Worm (Caenorhabditis elegans) whole organism, L1 larva: ENCODE data around the gene dmd-3.

ENCODE experiments used
- C16A3.4 ChIP-seq: fragments of 150-350 bp; optimal IDR thresholded peaks from 2 replicates; lab custom pipeline; 2014; ENCODE audit warnings: missing biosample characterization, missing genetic modification characterization
- C34B4.2 ChIP-seq: sonication (generic microtip); optimal IDR thresholded peaks from 2 replicates; lab custom pipeline; 2017; ENCODE audit warnings: mild to moderate bottlenecking, missing genetic modification characterization, missing compliant biosample characterization
- F16B12.6 ChIP-seq: fragments of 150-350 bp; optimal IDR thresholded peaks from 2 replicates; lab custom pipeline; 2014; ENCODE audit warnings: missing biosample characterization, missing genetic modification characterization
- aha-1 ChIP-seq: fragments of 150-350 bp; optimal IDR thresholded peaks from 2 replicates; lab custom pipeline; 2014; ENCODE audit warnings: missing biosample characterization, missing genetic modification characterization
- aly-2 ChIP-seq: fragments of 150-350 bp; optimal IDR thresholded peaks from 2 replicates; lab custom pipeline; 2014; ENCODE audit warnings: missing biosample characterization, missing genetic modification characterization
- ama-1 ChIP-seq: fragments of 150-350 bp; optimal IDR thresholded peaks from 2 replicates; lab custom pipeline; 2014
- ceh-63 ChIP-seq: fragments of 200-800 bp; sonication (Bioruptor generic); optimal IDR thresholded peaks from 2 replicates; lab custom pipeline; 2018; ENCODE audit warnings: mild to moderate bottlenecking, missing genetic modification characterization, missing compliant biosample characterization
- ceh-82 ChIP-seq, 3 experiments: fragments of 150-350 bp in 1 of 3; sonication (generic microtip) in 2 of 3; optimal IDR thresholded peaks; 2 replicates each; lab custom pipeline; 2014 to 2017; ENCODE audit warnings: missing biosample characterization in 3 of 3, missing genetic modification characterization in 3 of 3
- ceh-90 ChIP-seq: sonication (generic microtip); optimal IDR thresholded peaks from 2 replicates; lab custom pipeline; 2016; ENCODE audit warnings: missing genetic modification characterization, missing compliant biosample characterization
- dpl-1 ChIP-seq, 3 experiments: fragments of 150-350 bp in 2 of 3; sonication (generic microtip) in 1 of 3; optimal IDR thresholded peaks; 2 replicates each; lab custom pipeline; 2014 to 2017; ENCODE audit warnings: missing biosample characterization in 3 of 3, missing genetic modification characterization in 3 of 3, missing genetic modification reagents in 3 of 3
- dsc-1 ChIP-seq: sonication (generic microtip); optimal IDR thresholded peaks from 2 replicates; lab custom pipeline; 2016; ENCODE audit warnings: mild to moderate bottlenecking, missing genetic modification characterization, missing compliant biosample characterization
- efl-3 ChIP-seq: fragments of 200-800 bp; sonication (Bioruptor generic); optimal IDR thresholded peaks from 2 replicates; lab custom pipeline; 2018; ENCODE audit warnings: mild to moderate bottlenecking, missing genetic modification characterization, missing compliant biosample characterization
- egl-27 ChIP-seq, 2 experiments: fragments of 150-350 bp in 1 of 2; sonication (generic microtip); optimal IDR thresholded peaks; 3 replicates each; lab custom pipeline; 2017 to 2018; ENCODE audit warnings: missing biosample characterization in 2 of 2, missing genetic modification characterization in 2 of 2, missing genetic modification reagents in 2 of 2
- elt-3 ChIP-seq, 6 experiments: fragments of 150-350 bp in 1 of 6; sonication (generic microtip); optimal IDR thresholded peaks; 2 replicates each; lab custom pipeline; 2017 to 2018; ENCODE audit warnings: missing biosample characterization in 6 of 6, missing genetic modification characterization in 6 of 6, inconsistent platforms in 1 of 6
- ets-5 ChIP-seq: fragments of 200-800 bp; sonication (Bioruptor generic); IDR thresholded peaks from 2 replicates; pipeline ENCODE4 v1.3.6; 2022; ENCODE audit warnings: missing genetic modification characterization, missing compliant biosample characterization
- fkh-10 ChIP-seq: sonication (generic microtip); optimal IDR thresholded peaks from 2 replicates; lab custom pipeline; 2017; ENCODE audit warnings: missing biosample characterization, missing genetic modification reagents, missing genetic modification characterization
- fkh-4 ChIP-seq: sonication (generic microtip); optimal IDR thresholded peaks from 2 replicates; lab custom pipeline; 2016; ENCODE audit warnings: missing compliant biosample characterization, missing genetic modification characterization, borderline replicate concordance
- fos-1 ChIP-seq: fragments of 150-350 bp; optimal IDR thresholded peaks from 2 replicates; lab custom pipeline; 2014; ENCODE audit warnings: missing biosample characterization, missing genetic modification characterization
- grh-1 ChIP-seq: fragments of 200-800 bp; sonication (Bioruptor generic); IDR thresholded peaks from 2 replicates; pipeline ENCODE4 v1.3.6; 2022; ENCODE audit warnings: missing genetic modification reagents, missing genetic modification characterization, missing compliant biosample characterization
- hlh-17 ChIP-seq: fragments of 200-800 bp; sonication (Bioruptor generic); optimal IDR thresholded peaks from 2 replicates; lab custom pipeline; 2018; ENCODE audit warnings: missing genetic modification characterization, mild to moderate bottlenecking, missing compliant biosample characterization, moderate library complexity, borderline replicate concordance
- hlh-4 ChIP-seq: sonication (generic microtip); optimal IDR thresholded peaks from 2 replicates; lab custom pipeline; 2016; ENCODE audit warnings: mild to moderate bottlenecking, missing genetic modification characterization, missing compliant biosample characterization
- isw-1 ChIP-seq: fragments of 200-800 bp; sonication (Bioruptor generic); IDR thresholded peaks from 2 replicates; pipeline ENCODE4 v1.3.6; 2022; ENCODE audit warnings: missing genetic modification characterization, missing compliant biosample characterization
- jun-1 ChIP-seq: fragments of 150-350 bp; optimal IDR thresholded peaks from 2 replicates; lab custom pipeline; 2014; ENCODE audit warnings: missing biosample characterization, missing genetic modification reagents, missing genetic modification characterization
- lin-13 ChIP-seq: fragments of 150-350 bp; optimal IDR thresholded peaks from 2 replicates; lab custom pipeline; 2014; ENCODE audit warnings: missing biosample characterization, missing genetic modification reagents, missing genetic modification characterization
- lin-15B ChIP-seq: fragments of 150-350 bp; sonication (generic microtip); optimal IDR thresholded peaks from 3 replicates; lab custom pipeline; 2014; ENCODE audit warnings: missing biosample characterization, missing genetic modification characterization
- lin-35 ChIP-seq, 2 experiments: fragments of 150-350 bp; optimal IDR thresholded peaks; 2 replicates each; lab custom pipeline; 2014; ENCODE audit warnings: missing biosample characterization in 2 of 2, missing genetic modification characterization in 2 of 2, missing genetic modification reagents in 2 of 2
- lir-3 ChIP-seq: sonication (generic microtip); optimal IDR thresholded peaks from 2 replicates; lab custom pipeline; 2016; ENCODE audit warnings: mild to moderate bottlenecking, missing genetic modification characterization, moderate library complexity, missing compliant biosample characterization; ENCODE audit not compliant: poor library complexity
- lsy-2 ChIP-seq, 2 experiments: fragments of 150-350 bp; optimal IDR thresholded peaks; 2 replicates each; lab custom pipeline; 2014; ENCODE audit warnings: missing biosample characterization in 2 of 2, missing genetic modification characterization in 2 of 2
- mab-9 ChIP-seq: fragments of 200-800 bp; sonication (Bioruptor generic); IDR thresholded peaks from 2 replicates; pipeline ENCODE4 v1.3.6; 2022; ENCODE audit warnings: missing genetic modification reagents, missing genetic modification characterization, missing compliant biosample characterization
- mep-1 ChIP-seq: fragments of 150-350 bp; optimal IDR thresholded peaks from 2 replicates; lab custom pipeline; 2014; ENCODE audit warnings: missing biosample characterization, missing genetic modification characterization
- nhr-11 ChIP-seq: fragments of 150-350 bp; optimal IDR thresholded peaks from 2 replicates; lab custom pipeline; 2014; ENCODE audit warnings: missing biosample characterization, missing genetic modification characterization
- nhr-12 ChIP-seq: sonication (generic microtip); optimal IDR thresholded peaks from 2 replicates; lab custom pipeline; 2017; ENCODE audit warnings: missing biosample characterization, missing genetic modification characterization
- nhr-19 ChIP-seq: fragments of 200-800 bp; sonication (Bioruptor generic); conservative IDR thresholded peaks from 2 replicates; pipeline ENCODE4 v1.3.6; 2022; ENCODE audit warnings: missing genetic modification characterization, missing compliant biosample characterization
- nhr-20 ChIP-seq: sonication (generic microtip); optimal IDR thresholded peaks from 2 replicates; lab custom pipeline; 2016; ENCODE audit warnings: mild to moderate bottlenecking, missing genetic modification characterization, missing compliant biosample characterization
- nhr-237 ChIP-seq: fragments of 150-350 bp; optimal IDR thresholded peaks from 2 replicates; lab custom pipeline; 2014; ENCODE audit warnings: missing biosample characterization, missing genetic modification characterization
- nhr-47 ChIP-seq: sonication (generic microtip); optimal IDR thresholded peaks from 2 replicates; lab custom pipeline; 2016; ENCODE audit warnings: mild to moderate bottlenecking, missing genetic modification characterization, moderate library complexity, missing compliant biosample characterization
- nhr-71 ChIP-seq: sonication (generic microtip); optimal IDR thresholded peaks from 2 replicates; lab custom pipeline; 2016; ENCODE audit warnings: mild to moderate bottlenecking, missing genetic modification characterization, moderate library complexity, missing compliant biosample characterization
- nhr-84 ChIP-seq: sonication (generic microtip); optimal IDR thresholded peaks from 2 replicates; lab custom pipeline; 2017; ENCODE audit warnings: missing biosample characterization, missing genetic modification characterization
- nhr-85 ChIP-seq: sonication (generic microtip); peaks from one replicate; lab custom pipeline; 2016; ENCODE audit warnings: missing genetic modification characterization, inconsistent platforms, missing compliant biosample characterization
- pqm-1 ChIP-seq: sonication (generic microtip); optimal IDR thresholded peaks from 3 replicates; lab custom pipeline; 2017; ENCODE audit warnings: missing biosample characterization, missing genetic modification characterization
- skn-1 ChIP-seq: fragments of 150-350 bp; optimal IDR thresholded peaks from 2 replicates; lab custom pipeline; 2014; ENCODE audit warnings: missing biosample characterization, missing genetic modification characterization
- snpc-4 ChIP-seq: fragments of 150-350 bp; optimal IDR thresholded peaks from 2 replicates; lab custom pipeline; 2014; ENCODE audit warnings: missing biosample characterization, missing genetic modification characterization
- snu-23 ChIP-seq: sonication (generic microtip); optimal IDR thresholded peaks from 2 replicates; lab custom pipeline; 2016; ENCODE audit warnings: missing genetic modification characterization, missing compliant biosample characterization
- sox-4 ChIP-seq: sonication (generic microtip); optimal IDR thresholded peaks from 2 replicates; lab custom pipeline; 2016; ENCODE audit warnings: missing genetic modification characterization, missing compliant biosample characterization
- swsn-7 ChIP-seq: sonication (generic microtip); optimal IDR thresholded peaks from 2 replicates; lab custom pipeline; 2016; ENCODE audit warnings: missing genetic modification characterization, missing compliant biosample characterization
- tbx-2 ChIP-seq: sonication (generic microtip); optimal IDR thresholded peaks from 2 replicates; lab custom pipeline; 2016; ENCODE audit warnings: missing genetic modification characterization, missing compliant biosample characterization
- tlp-1 ChIP-seq: fragments of 150-350 bp; optimal IDR thresholded peaks from 2 replicates; lab custom pipeline; 2014; ENCODE audit warnings: missing biosample characterization, missing genetic modification characterization
- unc-130 ChIP-seq: fragments of 150-350 bp; optimal IDR thresholded peaks from 2 replicates; lab custom pipeline; 2017; ENCODE audit warnings: missing biosample characterization, missing genetic modification characterization, inconsistent platforms
- unc-30 ChIP-seq: sonication (generic microtip); optimal IDR thresholded peaks from 2 replicates; lab custom pipeline; 2017; ENCODE audit warnings: missing biosample characterization, missing genetic modification characterization
- unc-86 ChIP-seq: sonication (generic microtip); optimal IDR thresholded peaks from 2 replicates; lab custom pipeline; 2016; ENCODE audit warnings: missing genetic modification characterization, missing compliant biosample characterization
- xbp-1 ChIP-seq: sonication (generic microtip); optimal IDR thresholded peaks from 2 replicates; lab custom pipeline; 2016; ENCODE audit warnings: missing genetic modification characterization, missing compliant biosample characterization
- zip-4 ChIP-seq: fragments of 200-800 bp; sonication (Bioruptor generic); optimal IDR thresholded peaks from 2 replicates; lab custom pipeline; 2018; ENCODE audit warnings: mild to moderate bottlenecking, missing genetic modification characterization, moderate library complexity, missing compliant biosample characterization
- ztf-11 ChIP-seq, 2 experiments: sonication (generic microtip); optimal IDR thresholded peaks; 2 replicates each; lab custom pipeline; 2016 to 2017; ENCODE audit warnings: missing genetic modification characterization in 2 of 2, missing biosample characterization in 1 of 2, missing compliant biosample characterization in 1 of 2
- ztf-4 ChIP-seq: fragments of 150-350 bp; optimal IDR thresholded peaks from 2 replicates; lab custom pipeline; 2014; ENCODE audit warnings: missing biosample characterization, missing genetic modification characterization

Gene dmd-3

DNA sequence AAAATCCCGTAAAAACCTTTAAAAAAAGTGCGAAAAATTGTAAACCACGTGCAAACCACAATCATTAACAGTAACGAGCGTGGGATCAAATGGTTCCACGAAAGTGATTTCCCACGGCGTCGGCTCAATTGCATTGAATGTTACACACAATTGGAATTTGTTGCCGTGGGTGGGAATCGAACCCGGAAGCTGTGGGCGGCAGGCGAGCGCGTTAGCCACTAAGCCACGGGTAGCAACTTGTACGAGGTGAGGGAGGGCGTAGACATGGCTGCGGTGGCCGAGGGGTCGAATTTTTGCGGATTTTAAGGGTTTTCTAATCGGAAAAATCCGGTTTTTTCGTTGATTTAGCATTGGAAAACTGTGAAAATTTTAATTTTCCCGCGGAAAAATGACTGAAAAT, 12.0 kb downstream of the dmd-3 start:
- TF ChIP-seq tbx-2 (tag; lab: Kevin White, UChicago) (peak; percentile 76), ama-1 (lab: Kevin White, UChicago) (no peak), nhr-47 (tag; lab: Kevin White, UChicago) (no peak), aly-2 (no peak), lsy-2 (tag; optimal IDR thresholded peaks at IDR 0.05; lab: Kevin White, UChicago) (peak; percentile 79 to 83), mep-1 (tag; lab: Kevin White, UChicago) (peak; percentile 77), skn-1 (peak; percentile 51), nhr-71 (no peak), fkh-4 (tag; lab: Kevin White, UChicago) (no peak), xbp-1 (tag; lab: Kevin White, UChicago) (peak; percentile 36), nhr-85 (tag; lab: Kevin White, UChicago) (peak; percentile 79), aha-1 (tag; lab: Kevin White, UChicago) (no peak), lin-35 (GFP tag; optimal IDR thresholded peaks at IDR 0.05; lab: Kevin White, UChicago) (peak; percentile 42 to 54), lin-15B (no peak), snpc-4 (tag; lab: Kevin White, UChicago) (peak; percentile 61), isw-1 (GFP tag; lab: Robert Waterston, UW) (peak; percentile 44), ztf-11 (tag; optimal IDR thresholded peaks at IDR 0.05; lab: Kevin White, UChicago) (peak in 1 of 2 experiments; percentile 64), ztf-4 (tag; lab: Kevin White, UChicago) (peak; percentile 25), unc-30 (tag; lab: Kevin White, UChicago) (no peak), tlp-1 (tag; lab: Kevin White, UChicago) (no peak), jun-1 (tag; lab: Kevin White, UChicago) (peak; percentile 79), sox-4 (tag; lab: Kevin White, UChicago) (peak; percentile 28), dsc-1 (tag; lab: Kevin White, UChicago) (peak; percentile 83), swsn-7 (peak; percentile 77), hlh-17 (no peak), ceh-63 (GFP tag; lab: Kevin White, UChicago) (no peak), fkh-10 (GFP tag; lab: Kevin White, UChicago) (no peak), nhr-19 (GFP tag; lab: Robert Waterston, UW) (peak; percentile 92), elt-3 (tag; optimal IDR thresholded peaks at IDR 0.05; lab: Kevin White, UChicago) (peak in 2 of 6 experiments; percentile 21 to 58), snu-23 (GFP tag; lab: Kevin White, UChicago) (peak; percentile 81), mab-9 (GFP tag; lab: Robert Waterston, UW) (peak; percentile 68), nhr-237 (tag; lab: Kevin White, UChicago) (peak; percentile 42), ceh-82 (tag; optimal IDR thresholded peaks at IDR 0.05; lab: Kevin White, UChicago) (peak; percentile 82 to 89 (median 86)), zip-4 (GFP tag; lab: Kevin White, UChicago) (peak; percentile 69), nhr-12 (tag; lab: Kevin White, UChicago) (no peak), pqm-1 (tag; lab: Kevin White, UChicago) (no peak), C34B4.2 (no peak), fos-1 (tag; lab: Kevin White, UChicago) (peak; percentile 36), grh-1 (GFP tag; lab: Robert Waterston, UW) (peak; percentile 62), dpl-1 (GFP tag; optimal IDR thresholded peaks at IDR 0.05; lab: Kevin White, UChicago) (peak in 2 of 3 experiments; percentile 29 to 40), lin-13 (GFP tag; lab: Kevin White, UChicago) (peak; percentile 66), nhr-84 (no peak), hlh-4 (tag; lab: Kevin White, UChicago) (no peak), efl-3 (GFP tag; lab: Kevin White, UChicago) (no peak), unc-130 (tag; lab: Kevin White, UChicago) (peak; percentile 7), nhr-20 (tag; lab: Kevin White, UChicago) (no peak), nhr-11 (no peak), unc-86 (peak; percentile 62), C16A3.4 (peak; percentile 61), lir-3 (tag; lab: Kevin White, UChicago) (no peak), ets-5 (GFP tag; lab: Robert Waterston, UW) (0 out of 2 replicates have a peak, but pooled peaks have one; percentile 71), ceh-90 (tag; lab: Kevin White, UChicago) (no peak), egl-27 (tag; optimal IDR thresholded peaks at IDR 0.05; lab: Kevin White, UChicago) (no peak), F16B12.6 (tag; lab: Kevin White, UChicago) (peak; percentile 67)
